Worm (Caenorhabditis elegans): ENCODE results near the gene F42F12.14.

The F42F12.14 gene

DNA sequence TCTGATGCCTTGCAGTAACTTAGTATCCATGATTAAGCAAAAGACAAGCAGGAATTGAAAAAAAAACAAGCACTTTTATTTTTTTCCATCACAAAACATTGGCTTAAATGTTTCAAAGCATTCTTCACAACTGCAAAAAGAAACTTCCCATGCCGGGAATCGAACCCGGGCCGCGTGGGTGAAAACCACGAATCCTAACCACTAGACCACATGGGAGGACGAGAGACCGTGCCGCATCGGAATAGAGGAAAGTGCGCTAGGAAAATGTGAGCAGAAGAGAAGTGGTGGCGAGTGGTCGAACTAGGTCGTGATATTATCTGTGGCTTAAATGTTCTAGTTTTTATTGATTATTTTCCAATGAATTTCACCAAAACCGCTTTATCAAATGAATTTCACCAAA, 19.1 kb downstream of the F42F12.14 start (continued):
- peak; percentile 92 for TF ChIP-seq sdc-2 (tag; optimal IDR thresholded peaks at IDR 0.05)
- no peak for TF ChIP-seq unc-3 (GFP tag; conservative IDR thresholded peaks at IDR 0.05)
- TF ChIP-seq unc-3 (tag; optimal IDR thresholded peaks at IDR 0.05) = peak; percentile 34
- peak; percentile 53 for TF ChIP-seq rnt-1 (tag; optimal IDR thresholded peaks at IDR 0.05)
- no peak for TF ChIP-seq pag-3 (tag; optimal IDR thresholded peaks at IDR 0.05; ENCODE audit: borderline replicate concordance)
- TF ChIP-seq pros-1 (tag; optimal IDR thresholded peaks at IDR 0.05) = no peak
- peak; percentile 47 for TF ChIP-seq lin-11 (tag; optimal IDR thresholded peaks at IDR 0.05)
- peak; percentile 33; the same call in 1 of the 2 replicates for TF ChIP-seq sox-2 (GFP tag; IDR thresholded peaks at IDR 0.05)
- peak; percentile 44 for TF ChIP-seq tbx-2 (tag; optimal IDR thresholded peaks at IDR 0.05)
- no peak for TF ChIP-seq unc-55 (GFP tag; optimal IDR thresholded peaks at IDR 0.05)
- TF ChIP-seq madf-2 (tag; optimal IDR thresholded peaks at IDR 0.05) = no peak
- TF ChIP-seq ceh-45 (GFP tag; IDR thresholded peaks at IDR 0.05) = no peak
- no peak for TF ChIP-seq ztf-16 (tag; optimal IDR thresholded peaks at IDR 0.05)
- TF ChIP-seq ceh-24 (tag; optimal IDR thresholded peaks at IDR 0.05) = no peak
- peak; percentile 15 for TF ChIP-seq npax-4 (tag; optimal IDR thresholded peaks at IDR 0.05)
- peak; percentile 67 for TF ChIP-seq elt-2 (tag; optimal IDR thresholded peaks at IDR 0.05)
- peak; percentile 56 for TF ChIP-seq ceh-18 (tag; optimal IDR thresholded peaks at IDR 0.05)
- no peak for TF ChIP-seq hlh-15 (tag; optimal IDR thresholded peaks at IDR 0.05)
- no peak for TF ChIP-seq pha-4 (tag; optimal IDR thresholded peaks at IDR 0.05)
- no peak for TF ChIP-seq ceh-30 (tag; optimal IDR thresholded peaks at IDR 0.05)
- peak; percentile 27 for TF ChIP-seq ceh-48 (tag; optimal IDR thresholded peaks at IDR 0.05)
- TF ChIP-seq ceh-6 (GFP tag; optimal IDR thresholded peaks at IDR 0.05) = peak; percentile 71
- no peak for TF ChIP-seq dve-1 (tag; optimal IDR thresholded peaks at IDR 0.05)
- no peak for TF ChIP-seq ceh-14 (tag; optimal IDR thresholded peaks at IDR 0.05)
- peak; percentile 46 for TF ChIP-seq gmeb-2 (tag; optimal IDR thresholded peaks at IDR 0.05)
- TF ChIP-seq ref-2 (tag; optimal IDR thresholded peaks at IDR 0.05) = peak; percentile 21
- peak; percentile 40 for TF ChIP-seq sox-4 (tag; optimal IDR thresholded peaks at IDR 0.05)
- TF ChIP-seq tbx-7 (tag; optimal IDR thresholded peaks at IDR 0.05) = no peak
- TF ChIP-seq pat-9 (tag; optimal IDR thresholded peaks at IDR 0.05) = peak; percentile 66
- TF ChIP-seq C08G9.2 (tag; optimal IDR thresholded peaks at IDR 0.05) = peak; percentile 53
- TF ChIP-seq nhr-232 (tag; optimal IDR thresholded peaks at IDR 0.05) = peak; percentile 43
- no peak for TF ChIP-seq pax-1 (tag; optimal IDR thresholded peaks at IDR 0.05)
- TF ChIP-seq nfya-1 (tag; optimal IDR thresholded peaks at IDR 0.05) = peak; percentile 38
- TF ChIP-seq fax-1 (tag; optimal IDR thresholded peaks at IDR 0.05) = peak; percentile 1
- TF ChIP-seq hlh-13 (GFP tag; optimal IDR thresholded peaks at IDR 0.05) = no peak
- no peak for TF ChIP-seq dmd-4 (tag; optimal IDR thresholded peaks at IDR 0.05; ENCODE audit: borderline replicate concordance)
- TF ChIP-seq odd-2 (tag; optimal IDR thresholded peaks at IDR 0.05) = no peak
- TF ChIP-seq ets-4 (tag; optimal IDR thresholded peaks at IDR 0.05) = no peak
- no peak for TF ChIP-seq ceh-22 (tag; optimal IDR thresholded peaks at IDR 0.05)
- peak; percentile 36 for TF ChIP-seq hlh-30 (tag; optimal IDR thresholded peaks at IDR 0.05; ENCODE audit: insufficient read depth)
- TF ChIP-seq mec-3 (tag; optimal IDR thresholded peaks at IDR 0.05; ENCODE audit: borderline replicate concordance) = no peak
- TF ChIP-seq ceh-19 (GFP tag; optimal IDR thresholded peaks at IDR 0.05) = peak; percentile 32
- TF ChIP-seq pqm-1 (tag; optimal IDR thresholded peaks at IDR 0.05) = no peak
- no peak for TF ChIP-seq ceh-31 (tag; optimal IDR thresholded peaks at IDR 0.05)
- TF ChIP-seq ahr-1 (tag; optimal IDR thresholded peaks at IDR 0.05) = peak; percentile 18
- TF ChIP-seq fkh-10 (GFP tag; optimal IDR thresholded peaks at IDR 0.05) = peak; percentile 56
- no peak for TF ChIP-seq eyg-1 (tag; optimal IDR thresholded peaks at IDR 0.05)

Data from whole organism, late embryonic.